Worm (Caenorhabditis elegans): ENCODE data around the gene Y46B2A.4.

Gene Y46B2A.4

ce11 chrII:861564-861963, at the start of gene Y46B2A.4:
Y46B2A.4 (plus strand) TSS chrII:861864.
- no peak for TF ChIP-seq ceh-82 (tag; optimal IDR thresholded peaks at IDR 0.05)
- TF ChIP-seq D1046.2 (GFP tag; IDR thresholded peaks at IDR 0.05), result no peak
- TF ChIP-seq T26A8.4 (GFP tag; IDR thresholded peaks at IDR 0.05), result no peak
- no peak for TF ChIP-seq pqm-1 (tag; optimal IDR thresholded peaks at IDR 0.05)
- no peak for TF ChIP-seq hlh-30 (tag; optimal IDR thresholded peaks at IDR 0.05; ENCODE audit: insufficient read depth)
- no peak for TF ChIP-seq arid-1 (GFP tag; conservative IDR thresholded peaks at IDR 0.05)
- no peak for TF ChIP-seq zag-1 (tag; optimal IDR thresholded peaks at IDR 0.05)
- TF ChIP-seq set-16 (GFP tag; IDR thresholded peaks at IDR 0.05), result no peak
- no peak for TF ChIP-seq hlh-11 (tag; optimal IDR thresholded peaks at IDR 0.05)
- TF ChIP-seq snpc-1.2 (GFP tag; IDR thresholded peaks at IDR 0.05), result no peak
- TF ChIP-seq madf-9 (GFP tag; conservative IDR thresholded peaks at IDR 0.05), result no peak
- no peak for TF ChIP-seq spr-1 (tag; optimal IDR thresholded peaks at IDR 0.05)
- TF ChIP-seq sdz-12 (GFP tag; optimal IDR thresholded peaks at IDR 0.05), result no peak
- no peak for TF ChIP-seq ztf-7 (tag; optimal IDR thresholded peaks at IDR 0.05)
- TF ChIP-seq nhr-237 (tag; optimal IDR thresholded peaks at IDR 0.05), result no peak
- TF ChIP-seq aly-2 (tag; optimal IDR thresholded peaks at IDR 0.05), result no peak
- no peak for TF ChIP-seq zfp-3 (GFP tag; conservative IDR thresholded peaks at IDR 0.05)
- TF ChIP-seq nhr-28 (tag; optimal IDR thresholded peaks at IDR 0.05), result no peak

ce11 chrII:812917-813316, 48.7 kb upstream of the Y46B2A.4 start, which contains the start of gene F46F5.5:
F46F5.5 (minus strand) TSS chrII:813017.
- TF ChIP-seq php-3 (GFP tag; IDR thresholded peaks at IDR 0.05), result no peak
- no peak for TF ChIP-seq ctbp-1 (GFP tag; IDR thresholded peaks at IDR 0.05)
- no peak for TF ChIP-seq nhr-77 (tag; optimal IDR thresholded peaks at IDR 0.05)
- TF ChIP-seq ztf-7 (tag; optimal IDR thresholded peaks at IDR 0.05), result no peak
- TF ChIP-seq zip-11 (GFP tag; IDR thresholded peaks at IDR 0.05), result no peak
- no peak for TF ChIP-seq ceh-62 (tag; optimal IDR thresholded peaks at IDR 0.05)
- TF ChIP-seq arid-1 (GFP tag; conservative IDR thresholded peaks at IDR 0.05), result no peak
- TF ChIP-seq zfp-2 (tag; optimal IDR thresholded peaks at IDR 0.05), result no peak
- no peak for TF ChIP-seq mdt-29 (GFP tag; IDR thresholded peaks at IDR 0.05)
- no peak for TF ChIP-seq daf-16 (GFP tag; optimal IDR thresholded peaks at IDR 0.05)
- TF ChIP-seq daf-16 (tag; optimal IDR thresholded peaks at IDR 0.05), result no peak
- TF ChIP-seq ces-1 (GFP tag; optimal IDR thresholded peaks at IDR 0.05), result no peak
- TF ChIP-seq dve-1 (tag; optimal IDR thresholded peaks at IDR 0.05; ENCODE audit: insufficient read depth), result no peak
- no peak for TF ChIP-seq cey-2 (tag; optimal IDR thresholded peaks at IDR 0.05; ENCODE audit: borderline replicate concordance, insufficient read depth)
- no peak for TF ChIP-seq pha-4 (GFP tag; IDR thresholded peaks at IDR 0.05)
- no peak for TF ChIP-seq pha-4 (tag; optimal IDR thresholded peaks at IDR 0.05)

- no peak for TF ChIP-seq aha-1 (tag)
- no peak for TF ChIP-seq lir-3 (tag; optimal IDR thresholded peaks at IDR 0.05)
- no peak for TF ChIP-seq nhr-48 (tag; optimal IDR thresholded peaks at IDR 0.05)
- TF ChIP-seq pha-4 (GFP tag; IDR thresholded peaks at IDR 0.05), result no peak
- TF ChIP-seq pha-4 (tag; optimal IDR thresholded peaks at IDR 0.05), result no peak
- TF ChIP-seq daf-16 (GFP tag; optimal IDR thresholded peaks at IDR 0.05), result no peak
- TF ChIP-seq daf-16 (tag; optimal IDR thresholded peaks at IDR 0.05), result no peak
- no peak for TF ChIP-seq ztf-7 (tag; optimal IDR thresholded peaks at IDR 0.05)
- no peak for TF ChIP-seq snpc-4 (tag; optimal IDR thresholded peaks at IDR 0.05)
- no peak for TF ChIP-seq nhr-237 (tag; optimal IDR thresholded peaks at IDR 0.05)
- no peak for TF ChIP-seq zip-2 (tag; optimal IDR thresholded peaks at IDR 0.05)
- TF ChIP-seq cey-2 (tag; optimal IDR thresholded peaks at IDR 0.05; ENCODE audit: borderline replicate concordance, insufficient read depth), result no peak
- no peak for TF ChIP-seq daf-12 (tag; optimal IDR thresholded peaks at IDR 0.05)
- TF ChIP-seq vab-7 (GFP tag; IDR thresholded peaks at IDR 0.05), result no peak
- no peak for TF ChIP-seq hlh-11 (tag; optimal IDR thresholded peaks at IDR 0.05)
- TF ChIP-seq tag-97 (GFP tag; IDR thresholded peaks at IDR 0.05), result no peak
- no peak for TF ChIP-seq mxl-3 (GFP tag; optimal IDR thresholded peaks at IDR 0.05)
- no peak for TF ChIP-seq spr-3 (GFP tag; optimal IDR thresholded peaks at IDR 0.05)
- TF ChIP-seq nhr-41 (GFP tag; IDR thresholded peaks at IDR 0.05), result no peak
- TF ChIP-seq gei-8 (GFP tag; optimal IDR thresholded peaks at IDR 0.05), result no peak
Measured at ce11 chrII:814737-815136, 46.9 kb upstream of the Y46B2A.4 start, which contains the start of gene msrp-3. msrp-3 (minus strand) TSS chrII:814837.
